Fruit fly (Drosophila melanogaster) whole organism, embryonic: ENCODE measurements around the gene CG32354.
A peak's percentile ranks its signal among the peaks of the same experiment; 100 is the strongest.

ENCODE experiments used
- Awh ChIP-seq: fragments of 200-800 bp; sonication (Bioruptor generic); IDR thresholded peaks from 2 replicates; pipeline ENCODE4, ENCODE4 v1.3.6; 2022; ENCODE audit warnings: missing biosample characterization, missing genetic modification characterization
- B-H2 ChIP-seq: fragments of 200-800 bp; sonication (Bioruptor generic); optimal IDR thresholded peaks from 2 replicates; lab custom pipeline; 2018; ENCODE audit warnings: missing biosample characterization, mild to moderate bottlenecking, missing genetic modification characterization
- BtbVII ChIP-seq: fragments of 200-800 bp; sonication (Bioruptor generic); optimal IDR thresholded peaks from 3 replicates; lab custom pipeline; 2017; ENCODE audit warnings: missing biosample characterization, mild to moderate bottlenecking, missing genetic modification characterization
- CG10267 ChIP-seq: fragments of 200-800 bp; sonication (Bioruptor generic); optimal IDR thresholded peaks from 2 replicates; lab custom pipeline; 2018; ENCODE audit warnings: missing biosample characterization, mild to moderate bottlenecking, missing genetic modification characterization, moderate library complexity
- CG11247 ChIP-seq: fragments of 200-800 bp; sonication (Bioruptor generic); IDR thresholded peaks from 2 replicates; pipeline ENCODE4 v1.3.6; 2022; ENCODE audit warnings: missing biosample characterization, missing genetic modification characterization
- CG11696 ChIP-seq: fragments of 200-800 bp; sonication (Bioruptor generic); IDR thresholded peaks from 2 replicates; pipeline ENCODE4 v1.3.6; 2022; ENCODE audit warnings: missing biosample characterization, missing genetic modification characterization
- CG12071 ChIP-seq: fragments of 200-800 bp; sonication (Bioruptor generic); optimal IDR thresholded peaks from 3 replicates; lab custom pipeline; 2018; ENCODE audit warnings: missing biosample characterization, mild to moderate bottlenecking, missing genetic modification characterization
- CG12236 ChIP-seq: fragments of 200-800 bp; sonication (Bioruptor generic); optimal IDR thresholded peaks from 2 replicates; lab custom pipeline; 2016; ENCODE audit warnings: missing biosample characterization, missing genetic modification characterization
- CG13123 ChIP-seq: fragments of 200-800 bp; sonication (Bioruptor generic); optimal IDR thresholded peaks from 2 replicates; lab custom pipeline; 2016; ENCODE audit warnings: missing biosample characterization, missing genetic modification characterization
- CG13424 ChIP-seq: fragments of 200-800 bp; sonication (Bioruptor generic); optimal IDR thresholded peaks from 2 replicates; lab custom pipeline; 2019; ENCODE audit warnings: missing biosample characterization, mild to moderate bottlenecking, missing genetic modification characterization, moderate library complexity
- CG15269 ChIP-seq: fragments of 200-800 bp; sonication (Bioruptor generic); optimal IDR thresholded peaks from 2 replicates; lab custom pipeline; 2018; ENCODE audit warnings: missing biosample characterization, mild to moderate bottlenecking, missing genetic modification characterization, moderate library complexity
- CG15514 ChIP-seq: fragments of 200-800 bp; sonication (Bioruptor generic); optimal IDR thresholded peaks from 3 replicates; lab custom pipeline; 2017; ENCODE audit warnings: missing biosample characterization, missing genetic modification characterization, mild to moderate bottlenecking, moderate library complexity, missing genetic modification reagents
- CG15601 ChIP-seq: fragments of 200-800 bp; sonication (Bioruptor generic); optimal IDR thresholded peaks from 3 replicates; lab custom pipeline; 2019; ENCODE audit warnings: missing biosample characterization, mild to moderate bottlenecking, missing genetic modification characterization, moderate library complexity
- CG1602 ChIP-seq: fragments of 200-800 bp; sonication (Bioruptor generic); optimal IDR thresholded peaks from 3 replicates; lab custom pipeline; 2016; ENCODE audit warnings: missing biosample characterization, missing genetic modification characterization
- CG1647 ChIP-seq: fragments of 200-800 bp; sonication (Bioruptor generic); optimal IDR thresholded peaks from 3 replicates; lab custom pipeline; 2016; ENCODE audit warnings: missing biosample characterization, missing genetic modification characterization
- CG1792 ChIP-seq: fragments of 200-800 bp; sonication (Bioruptor generic); optimal IDR thresholded peaks from 2 replicates; lab custom pipeline; 2016; ENCODE audit warnings: missing biosample characterization, missing genetic modification characterization
- CG18476 ChIP-seq: fragments of 200-800 bp; sonication (Bioruptor generic); optimal IDR thresholded peaks from 2 replicates; lab custom pipeline; 2016; ENCODE audit warnings: missing biosample characterization, mild to moderate bottlenecking, missing genetic modification characterization
- CG2120 ChIP-seq: fragments of 200-800 bp; sonication (Bioruptor generic); optimal IDR thresholded peaks from 3 replicates; lab custom pipeline; 2016; ENCODE audit warnings: missing biosample characterization, missing genetic modification characterization
- CG2199 ChIP-seq: fragments of 200-800 bp; sonication (Bioruptor generic); IDR thresholded peaks from 3 replicates; pipeline ENCODE4 v1.3.6; 2022; ENCODE audit warnings: missing biosample characterization, missing genetic modification characterization
- CG2712 ChIP-seq: fragments of 200-800 bp; optimal IDR thresholded peaks from 3 replicates; lab custom pipeline; 2019; ENCODE audit warnings: missing biosample characterization, mild to moderate bottlenecking, missing genetic modification characterization, moderate library complexity
- CG33557 ChIP-seq: fragments of 200-800 bp; sonication (Bioruptor generic); optimal IDR thresholded peaks from 2 replicates; lab custom pipeline; 2019; ENCODE audit warnings: missing biosample characterization, mild to moderate bottlenecking, missing genetic modification characterization, moderate library complexity
- CG4424 ChIP-seq: fragments of 200-800 bp; sonication (Bioruptor generic); optimal IDR thresholded peaks from 3 replicates; lab custom pipeline; 2016; ENCODE audit warnings: missing biosample characterization, missing genetic modification characterization
- CG4854 ChIP-seq: fragments of 200-800 bp; sonication (Bioruptor generic); optimal IDR thresholded peaks from 2 replicates; lab custom pipeline; 2016; ENCODE audit warnings: missing biosample characterization, missing genetic modification characterization, inconsistent platforms
- CG6765 ChIP-seq: fragments of 200-800 bp; sonication (Bioruptor generic); optimal IDR thresholded peaks from 3 replicates; lab custom pipeline; 2017; ENCODE audit warnings: missing biosample characterization, mild to moderate bottlenecking, missing genetic modification characterization
- CG6813 ChIP-seq: fragments of 200-800 bp; sonication (Bioruptor generic); optimal IDR thresholded peaks from 2 replicates; lab custom pipeline; 2017; ENCODE audit warnings: missing biosample characterization, missing genetic modification characterization, mild to moderate bottlenecking, moderate library complexity, missing genetic modification reagents
- CG7963 ChIP-seq: fragments of 200-800 bp; sonication (Bioruptor generic); IDR thresholded peaks from 3 replicates; pipeline ENCODE4 v1.3.6; 2022; ENCODE audit warnings: missing biosample characterization, missing genetic modification characterization; ENCODE audit not compliant: partially characterized antibody
- CG8944 ChIP-seq: fragments of 200-800 bp; sonication (Bioruptor generic); optimal IDR thresholded peaks from 3 replicates; lab custom pipeline; 2016; ENCODE audit warnings: missing biosample characterization, missing genetic modification characterization
- CG9609 ChIP-seq: fragments of 200-800 bp; sonication (Bioruptor generic); optimal IDR thresholded peaks from 3 replicates; lab custom pipeline; 2016; ENCODE audit warnings: missing biosample characterization, missing genetic modification characterization
- D19B ChIP-seq: fragments of 200-800 bp; sonication (Bioruptor generic); optimal IDR thresholded peaks from 2 replicates; lab custom pipeline; 2017; ENCODE audit warnings: missing biosample characterization, mild to moderate bottlenecking, missing genetic modification characterization
- Dp ChIP-seq: fragments of 200-800 bp; sonication (Bioruptor generic); optimal IDR thresholded peaks from 2 replicates; lab custom pipeline; 2018; ENCODE audit warnings: missing biosample characterization, mild to moderate bottlenecking, missing genetic modification characterization, moderate library complexity
- HmgZ ChIP-seq: fragments of 200-800 bp; sonication (Bioruptor generic); optimal IDR thresholded peaks from 2 replicates; lab custom pipeline; 2018; ENCODE audit warnings: missing biosample characterization, mild to moderate bottlenecking, missing genetic modification characterization
- Hr51 ChIP-seq, 2 experiments: fragments of 200-800 bp; sonication (Bioruptor generic); optimal IDR thresholded peaks; 2 replicates in 1 of 2; 3 replicates in 1 of 2; lab custom pipeline; 2016 to 2018; ENCODE audit warnings: missing biosample characterization in 2 of 2, missing genetic modification characterization in 2 of 2, mild to moderate bottlenecking in 1 of 2, moderate library complexity in 1 of 2
- Lim3 ChIP-seq: fragments of 200-800 bp; sonication (Bioruptor generic); IDR thresholded peaks from 2 replicates; pipeline ENCODE4 v1.3.6; 2022; ENCODE audit warnings: missing biosample characterization, missing genetic modification characterization
- Spps ChIP-seq: fragments of 200-800 bp; sonication (Bioruptor generic); optimal IDR thresholded peaks from 2 replicates; lab custom pipeline; 2018; ENCODE audit warnings: missing biosample characterization, mild to moderate bottlenecking, missing genetic modification characterization
- Taf1 ChIP-seq: fragments of 200-800 bp; sonication (Bioruptor generic); IDR thresholded peaks from 2 replicates; pipeline ENCODE4 v1.3.6; 2022; ENCODE audit warnings: missing biosample characterization, missing genetic modification characterization
- bowl ChIP-seq: fragments of 200-800 bp; sonication (Bioruptor generic); IDR thresholded peaks from 2 replicates; pipeline ENCODE4 v1.3.6; 2022; ENCODE audit warnings: missing biosample characterization, missing genetic modification characterization
- crp ChIP-seq, 2 experiments: fragments of 200-800 bp; sonication (Bioruptor generic); optimal IDR thresholded peaks; 2 replicates in 1 of 2; 3 replicates in 1 of 2; lab custom pipeline; 2017; ENCODE audit warnings: missing biosample characterization in 2 of 2, missing genetic modification characterization in 2 of 2, mild to moderate bottlenecking in 1 of 2, moderate library complexity in 1 of 2
- emc ChIP-seq: fragments of 200-800 bp; sonication (Bioruptor generic); optimal IDR thresholded peaks from 2 replicates; lab custom pipeline; 2016; ENCODE audit warnings: missing biosample characterization, missing genetic modification characterization
- gce ChIP-seq: fragments of 200-800 bp; sonication (Bioruptor generic); IDR thresholded peaks from 3 replicates; pipeline ENCODE4 v1.3.6; 2022; ENCODE audit warnings: missing biosample characterization, missing genetic modification characterization
- gcm ChIP-seq: fragments of 200-800 bp; sonication (Bioruptor generic); optimal IDR thresholded peaks from 2 replicates; lab custom pipeline; 2019; ENCODE audit warnings: missing biosample characterization, mild to moderate bottlenecking, missing genetic modification characterization, moderate library complexity
- ham ChIP-seq: fragments of 200-800 bp; sonication (Bioruptor generic); IDR thresholded peaks from 2 replicates; pipeline ENCODE4 v1.3.6; 2022; ENCODE audit warnings: missing biosample characterization, missing genetic modification characterization
- kah ChIP-seq: fragments of 200-800 bp; sonication (Bioruptor generic); optimal IDR thresholded peaks from 2 replicates; lab custom pipeline; 2018; ENCODE audit warnings: missing biosample characterization, mild to moderate bottlenecking, missing genetic modification characterization
- p53 ChIP-seq: fragments of 200-800 bp; sonication (Bioruptor generic); optimal IDR thresholded peaks from 2 replicates; lab custom pipeline; 2016; ENCODE audit warnings: missing biosample characterization, missing genetic modification characterization
- rib ChIP-seq: fragments of 200-800 bp; sonication (Bioruptor generic); IDR thresholded peaks from 2 replicates; pipeline ENCODE4 v1.3.6; 2022; ENCODE audit warnings: missing biosample characterization, missing genetic modification characterization
- sna ChIP-seq: fragments of 200-800 bp; sonication (Bioruptor generic); IDR thresholded peaks from 2 replicates; pipeline ENCODE4 v1.3.6; 2022; ENCODE audit warnings: missing biosample characterization, missing genetic modification characterization; ENCODE audit not compliant: partially characterized antibody
- sug ChIP-seq: fragments of 200-800 bp; optimal IDR thresholded peaks from 2 replicates; lab custom pipeline; 2019; ENCODE audit warnings: missing biosample characterization, mild to moderate bottlenecking, missing genetic modification characterization, moderate library complexity
- toy ChIP-seq: fragments of 200-800 bp; sonication (Bioruptor generic); IDR thresholded peaks from 2 replicates; pipeline ENCODE4 v1.3.6; 2022; ENCODE audit warnings: missing biosample characterization, missing genetic modification characterization
- vnd ChIP-seq: fragments of 200-800 bp; sonication (Bioruptor generic); IDR thresholded peaks from 3 replicates; pipeline ENCODE4 v1.3.6; 2022; ENCODE audit warnings: missing biosample characterization, missing genetic modification characterization; ENCODE audit not compliant: partially characterized antibody
- zfh1 ChIP-seq: fragments of 200-800 bp; sonication (Bioruptor generic); IDR thresholded peaks from 3 replicates; pipeline ENCODE4 v1.3.6; 2022; ENCODE audit warnings: missing biosample characterization, missing genetic modification characterization

The CG32354 gene

DNA sequence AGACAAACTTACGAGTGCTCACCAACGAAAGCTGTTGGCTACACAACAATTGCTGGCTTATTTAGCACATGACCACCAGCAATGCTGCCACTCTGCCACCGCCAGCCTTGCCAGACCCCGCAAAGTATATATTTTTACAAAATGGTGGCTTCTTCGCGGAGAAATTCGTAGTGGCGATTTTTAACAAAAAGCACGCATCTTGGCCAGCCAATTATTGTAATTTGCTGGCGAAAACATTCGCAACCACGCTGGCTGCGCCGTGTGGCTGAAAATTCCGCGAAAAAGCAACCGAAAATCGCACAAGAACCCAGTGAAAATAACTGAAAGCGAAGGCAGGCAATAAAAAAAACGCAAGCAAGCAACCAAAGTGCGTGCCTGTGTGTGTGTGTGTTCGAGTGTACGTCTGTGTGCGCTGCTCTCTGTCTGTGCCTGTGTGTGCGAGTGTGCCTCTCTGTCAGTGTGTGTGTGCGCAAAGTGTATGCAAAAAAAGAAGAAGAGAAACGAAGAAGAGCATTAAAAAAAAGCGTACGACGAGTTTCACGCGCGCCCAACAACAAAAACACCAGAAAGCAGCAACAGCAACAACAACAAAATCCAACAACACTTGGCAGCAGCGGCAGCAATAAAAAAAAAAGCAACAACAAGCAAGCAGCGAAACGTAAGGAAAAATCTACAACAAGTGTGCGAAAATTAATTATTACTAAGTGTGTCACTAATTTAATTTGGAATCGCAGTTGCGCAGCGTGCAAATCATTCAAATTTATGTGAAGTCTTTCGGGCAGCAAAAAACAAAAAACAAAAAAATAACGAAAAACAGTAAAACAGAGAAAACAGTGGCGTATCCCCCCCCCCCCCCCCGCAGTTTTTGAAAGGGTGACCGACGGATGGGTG is 28.0 kb upstream of the CG32354 start, which contains the start of gene Gug:
Gene Gug, plus strand, starts transcription at position 123 of the 891 bp plus-strand sequence.
- TF ChIP-seq CG11696 (GFP tag; lab: Robert Waterston, UW) = no peak
- no peak for TF ChIP-seq CG6765 (GFP tag; lab: Kevin White, UChicago)
- no peak for TF ChIP-seq CG11247 (GFP tag; lab: Robert Waterston, UW)
- TF ChIP-seq B-H2 (GFP tag; lab: Kevin White, UChicago) = no peak
- TF ChIP-seq zfh1 (GFP tag; lab: Robert Waterston, UW) = no peak
- no peak for TF ChIP-seq HmgZ (tag; lab: Kevin White, UChicago)
- TF ChIP-seq CG13424 (tag; lab: Kevin White, UChicago) = no peak
- no peak for TF ChIP-seq CG2120 (GFP tag; lab: Kevin White, UChicago)
- no peak for TF ChIP-seq CG1792
- no peak for TF ChIP-seq CG4424 (GFP tag; lab: Kevin White, UChicago)
- TF ChIP-seq CG2712 (tag; lab: Kevin White, UChicago) = peak; percentile 27
- peak; percentile 34 for TF ChIP-seq CG33557
- no peak for TF ChIP-seq CG12071 (GFP tag; lab: Kevin White, UChicago)
- no peak for TF ChIP-seq CG8944
- peak; percentile 38 for TF ChIP-seq CG15514 (GFP tag; lab: Kevin White, UChicago)
- TF ChIP-seq CG1602 (GFP tag; lab: Kevin White, UChicago) = no peak
- TF ChIP-seq CG1647 (GFP tag; lab: Kevin White, UChicago) = peak; percentile 38
- TF ChIP-seq CG6813 (GFP tag; lab: Kevin White, UChicago) = no peak
- no peak for TF ChIP-seq CG15601 (tag; lab: Kevin White, UChicago)
- no peak for TF ChIP-seq sug (tag; lab: Kevin White, UChicago)
- TF ChIP-seq Taf1 = no peak
- no peak for TF ChIP-seq CG7963 (GFP tag; lab: Robert Waterston, UW)
- no peak for TF ChIP-seq CG18476
- no peak for TF ChIP-seq Lim3 (GFP tag; lab: Robert Waterston, UW)
- TF ChIP-seq vnd (GFP tag; lab: Robert Waterston, UW) = no peak
- peak; percentile 14; the same call in 1 of the 2 replicates for TF ChIP-seq Awh
- no peak for TF ChIP-seq bowl (GFP tag; lab: Robert Waterston, UW)
- no peak for TF ChIP-seq kah (GFP tag; lab: Kevin White, UChicago)
- no peak for TF ChIP-seq Hr51 (GFP tag; optimal IDR thresholded peaks at IDR 0.05; lab: Kevin White, UChicago)
- TF ChIP-seq Spps (tag; lab: Kevin White, UChicago) = no peak
- TF ChIP-seq CG9609 = no peak
- TF ChIP-seq Dp (GFP tag; lab: Kevin White, UChicago) = peak; percentile 36
- TF ChIP-seq CG12236 (GFP tag; lab: Kevin White, UChicago) = no peak
- TF ChIP-seq CG2199 = 0 out of 3 replicates have a peak, but pooled peaks have one; percentile 19
- TF ChIP-seq CG15269 (tag; lab: Kevin White, UChicago) = no peak
- TF ChIP-seq gcm = no peak
- TF ChIP-seq rib (GFP tag; lab: Robert Waterston, UW) = no peak
- no peak for TF ChIP-seq emc (GFP tag; lab: Kevin White, UChicago)
- no peak for TF ChIP-seq gce
- TF ChIP-seq sna = no peak
- TF ChIP-seq CG10267 (tag; lab: Kevin White, UChicago) = no peak
- peak in 1 of 2 experiments; percentile 6 for TF ChIP-seq crp (GFP tag; optimal IDR thresholded peaks at IDR 0.05; lab: Kevin White, UChicago)
- no peak for TF ChIP-seq D19B (GFP tag; lab: Kevin White, UChicago)
- no peak for TF ChIP-seq CG13123 (GFP tag; lab: Kevin White, UChicago)
- no peak for TF ChIP-seq ham (GFP tag; lab: Robert Waterston, UW)
- no peak for TF ChIP-seq p53 (GFP tag; lab: Kevin White, UChicago)
- TF ChIP-seq toy = no peak
- no peak for TF ChIP-seq BtbVII (GFP tag; lab: Kevin White, UChicago)
- no peak for TF ChIP-seq CG4854
